Worm (Caenorhabditis elegans) whole organism, L2 larva: ENCODE data around the gene abu-7.
A peak's percentile ranks its signal among the peaks of the same experiment; 100 is the strongest.

Experiments
- C34F6.9 ChIP-seq: fragments of 150-350 bp; optimal IDR thresholded peaks from 2 replicates; lab custom pipeline; 2014; ENCODE audit warnings: missing biosample characterization, missing genetic modification characterization
- R02D3.7 ChIP-seq: fragments of 150-350 bp; optimal IDR thresholded peaks from 2 replicates; lab custom pipeline; 2014; ENCODE audit warnings: missing biosample characterization, missing genetic modification characterization
- Y55F3AM.14 ChIP-seq: fragments of 200-800 bp; sonication (Bioruptor generic); optimal IDR thresholded peaks from 2 replicates; lab custom pipeline; 2018; ENCODE audit warnings: mild to moderate bottlenecking, missing genetic modification characterization, missing compliant biosample characterization
- alr-1 ChIP-seq: fragments of 150-350 bp; optimal IDR thresholded peaks from 2 replicates; lab custom pipeline; 2014; ENCODE audit warnings: missing biosample characterization, missing genetic modification characterization
- aly-2 ChIP-seq: fragments of 150-350 bp; optimal IDR thresholded peaks from 2 replicates; lab custom pipeline; 2014; ENCODE audit warnings: missing biosample characterization, missing genetic modification characterization
- ama-1 ChIP-seq: fragments of 150-350 bp; optimal IDR thresholded peaks from 2 replicates; lab custom pipeline; 2018; ENCODE audit warnings: inconsistent platforms
- blmp-1 ChIP-seq: sonication (generic microtip); optimal IDR thresholded peaks from 2 replicates; lab custom pipeline; 2017; ENCODE audit warnings: missing genetic modification characterization, mild to moderate bottlenecking, missing compliant biosample characterization, antibody characterized with exemption, moderate library complexity; ENCODE audit not compliant: insufficient read depth
- ceh-16 ChIP-seq: fragments of 150-350 bp; optimal IDR thresholded peaks from 2 replicates; lab custom pipeline; 2014; ENCODE audit warnings: missing biosample characterization, missing genetic modification characterization
- ceh-82 ChIP-seq: fragments of 150-350 bp; optimal IDR thresholded peaks from 2 replicates; lab custom pipeline; 2014; ENCODE audit warnings: missing biosample characterization, missing genetic modification characterization
- crh-2 ChIP-seq: sonication (generic microtip); optimal IDR thresholded peaks from 2 replicates; lab custom pipeline; 2017; ENCODE audit warnings: missing biosample characterization, missing genetic modification characterization
- dmd-4 ChIP-seq: sonication (generic microtip); optimal IDR thresholded peaks from 2 replicates; lab custom pipeline; 2017; ENCODE audit warnings: missing biosample characterization, missing genetic modification characterization
- egl-27 ChIP-seq: sonication (generic microtip); optimal IDR thresholded peaks from 3 replicates; lab custom pipeline; 2017; ENCODE audit warnings: missing biosample characterization, missing genetic modification reagents, missing genetic modification characterization
- fos-1 ChIP-seq: fragments of 150-350 bp; optimal IDR thresholded peaks from 2 replicates; lab custom pipeline; 2014; ENCODE audit warnings: missing biosample characterization, missing genetic modification characterization
- lin-39 ChIP-seq: fragments of 150-350 bp; optimal IDR thresholded peaks from 2 replicates; lab custom pipeline; 2014; ENCODE audit warnings: missing biosample characterization, missing genetic modification reagents, missing genetic modification characterization
- lsy-2 ChIP-seq, 2 experiments: fragments of 150-350 bp in 1 of 2; sonication (generic microtip) in 1 of 2; optimal IDR thresholded peaks; 2 replicates each; lab custom pipeline; 2014 to 2017; ENCODE audit warnings: missing biosample characterization in 2 of 2, missing genetic modification characterization in 2 of 2
- mab-5 ChIP-seq: fragments of 150-350 bp; optimal IDR thresholded peaks from 2 replicates; lab custom pipeline; 2014; ENCODE audit warnings: missing biosample characterization, missing genetic modification characterization
- mbf-1 ChIP-seq: sonication (generic microtip); optimal IDR thresholded peaks from 2 replicates; lab custom pipeline; 2017; ENCODE audit warnings: missing biosample characterization, missing genetic modification characterization
- mdl-1 ChIP-seq, 2 experiments: fragments of 150-350 bp in 1 of 2; sonication (generic microtip) in 1 of 2; optimal IDR thresholded peaks; 2 replicates each; lab custom pipeline; 2017; ENCODE audit warnings: missing biosample characterization in 2 of 2, missing genetic modification characterization in 2 of 2
- nhr-10 ChIP-seq: sonication (generic microtip); optimal IDR thresholded peaks from 2 replicates; lab custom pipeline; 2017; ENCODE audit warnings: missing biosample characterization, missing genetic modification characterization
- nhr-11 ChIP-seq: fragments of 150-350 bp; optimal IDR thresholded peaks from 2 replicates; lab custom pipeline; 2014; ENCODE audit warnings: missing biosample characterization, missing genetic modification characterization
- nhr-129 ChIP-seq: fragments of 150-350 bp; optimal IDR thresholded peaks from 2 replicates; lab custom pipeline; 2014; ENCODE audit warnings: missing biosample characterization, missing genetic modification characterization
- nhr-23 ChIP-seq: fragments of 150-350 bp; optimal IDR thresholded peaks from 2 replicates; lab custom pipeline; 2014; ENCODE audit warnings: missing biosample characterization, missing genetic modification reagents, missing genetic modification characterization
- nhr-237 ChIP-seq: fragments of 150-350 bp; optimal IDR thresholded peaks from 2 replicates; lab custom pipeline; 2014; ENCODE audit warnings: missing biosample characterization, missing genetic modification characterization
- nhr-6 ChIP-seq: fragments of 150-350 bp; optimal IDR thresholded peaks from 2 replicates; lab custom pipeline; 2014; ENCODE audit warnings: missing biosample characterization, missing genetic modification characterization
- peb-1 ChIP-seq: fragments of 150-350 bp; optimal IDR thresholded peaks from 2 replicates; lab custom pipeline; 2014; ENCODE audit warnings: missing biosample characterization, missing genetic modification characterization
- skn-1 ChIP-seq: sonication (generic microtip); optimal IDR thresholded peaks from 2 replicates; lab custom pipeline; 2017; ENCODE audit warnings: missing biosample characterization, missing genetic modification characterization
- sma-9 ChIP-seq, 2 experiments: fragments of 150-350 bp in 1 of 2; sonication (generic microtip) in 1 of 2; optimal IDR thresholded peaks; 2 replicates each; lab custom pipeline; 2014 to 2016; ENCODE audit warnings: missing genetic modification characterization in 2 of 2, mild to moderate bottlenecking in 1 of 2, missing biosample characterization in 1 of 2, missing compliant biosample characterization in 1 of 2, missing genetic modification reagents in 1 of 2, moderate library complexity in 1 of 2
- snpc-4 ChIP-seq: fragments of 150-350 bp; optimal IDR thresholded peaks from 2 replicates; lab custom pipeline; 2014; ENCODE audit warnings: missing biosample characterization, missing genetic modification characterization
- unc-55 ChIP-seq: fragments of 150-350 bp; sonication (generic microtip); optimal IDR thresholded peaks from 3 replicates; lab custom pipeline; 2014; ENCODE audit warnings: missing biosample characterization, missing genetic modification reagents, missing genetic modification characterization
- unc-62 ChIP-seq: fragments of 150-350 bp; optimal IDR thresholded peaks from 2 replicates; lab custom pipeline; 2014; ENCODE audit warnings: missing biosample characterization, missing genetic modification reagents, missing genetic modification characterization
- ztf-1 ChIP-seq: fragments of 200-800 bp; sonication (Bioruptor generic); conservative IDR thresholded peaks from 2 replicates; pipeline ENCODE4 v1.3.6; 2022; ENCODE audit warnings: missing genetic modification characterization, missing compliant biosample characterization
- ztf-11 ChIP-seq: sonication (generic microtip); optimal IDR thresholded peaks from 2 replicates; lab custom pipeline; 2017; ENCODE audit warnings: missing biosample characterization, missing genetic modification characterization
- ztf-4 ChIP-seq: fragments of 150-350 bp; optimal IDR thresholded peaks from 2 replicates; lab custom pipeline; 2014; ENCODE audit warnings: missing biosample characterization, missing genetic modification characterization

abu-7 gene

DNA sequence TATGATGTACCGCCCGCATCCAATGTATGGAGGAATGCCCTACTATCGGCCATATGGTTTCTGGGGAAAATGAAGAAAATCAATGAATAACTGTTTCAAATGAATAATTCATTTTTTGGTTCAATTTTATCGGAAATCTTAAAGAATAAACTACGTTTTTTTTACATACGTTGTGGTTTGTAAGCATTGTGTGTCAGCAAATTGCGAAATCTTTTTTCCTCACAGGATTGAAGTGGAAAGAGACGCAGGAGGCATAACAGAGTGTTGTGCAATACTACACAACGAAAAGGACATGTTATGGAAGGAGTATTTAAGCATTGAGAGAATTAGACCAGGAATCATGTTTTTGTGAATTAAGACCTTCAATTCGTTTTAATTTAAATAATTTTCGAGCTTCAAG lies 33.2 kb downstream of the abu-7 start:
- TF ChIP-seq snpc-4 (tag; lab: Kevin White, UChicago) (peak; percentile 18), nhr-129 (peak; percentile 100), skn-1 (peak; percentile 52), ztf-1 (GFP tag; lab: Robert Waterston, UW) (no peak), unc-55 (GFP tag; lab: Kevin White, UChicago) (peak; percentile 83), lsy-2 (tag; optimal IDR thresholded peaks at IDR 0.05; lab: Kevin White, UChicago) (peak in 1 of 2 experiments; percentile 23), dmd-4 (tag; lab: Kevin White, UChicago) (no peak), fos-1 (tag; lab: Kevin White, UChicago) (peak; percentile 68), C34F6.9 (tag; lab: Kevin White, UChicago) (peak; percentile 61)

DNA sequence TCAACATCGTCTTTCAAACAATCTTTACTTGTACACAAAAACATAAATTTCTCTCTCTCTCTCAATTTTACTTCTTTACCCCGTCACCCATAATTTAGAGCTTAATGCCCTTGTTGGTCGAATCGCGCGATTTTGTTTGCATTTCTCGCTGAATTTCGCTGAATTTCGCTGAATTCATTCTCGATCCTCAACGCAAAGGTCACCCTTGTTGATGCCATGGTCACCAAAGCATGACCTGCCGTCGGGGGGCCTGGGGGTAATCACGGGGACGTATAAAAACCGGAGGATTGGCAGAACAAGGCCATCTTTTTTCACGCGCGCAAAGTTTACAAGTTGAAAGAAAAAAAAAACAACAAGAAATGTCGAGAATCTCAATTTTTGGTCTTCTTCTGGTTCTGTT lies 34.6 kb downstream of the abu-7 start, which contains the start of gene F14F9.8:
Gene F14F9.8, plus strand, starts transcription at position 301 of the 400 bp plus-strand sequence.
- TF ChIP-seq mab-5 (no peak), nhr-11 (tag; lab: Kevin White, UChicago) (no peak), C34F6.9 (tag; lab: Kevin White, UChicago) (no peak), aly-2 (tag; lab: Kevin White, UChicago) (no peak), ztf-11 (tag; lab: Kevin White, UChicago) (no peak), egl-27 (tag; lab: Kevin White, UChicago) (no peak), snpc-4 (tag; lab: Kevin White, UChicago) (no peak), blmp-1 (tag; lab: Kevin White, UChicago) (no peak), nhr-129 (no peak), unc-55 (GFP tag; lab: Kevin White, UChicago) (no peak), lin-39 (tag; lab: Kevin White, UChicago) (no peak), ceh-16 (tag; lab: Kevin White, UChicago) (no peak), R02D3.7 (tag; lab: Kevin White, UChicago) (no peak), crh-2 (tag; lab: Kevin White, UChicago) (no peak), nhr-23 (tag; lab: Kevin White, UChicago) (no peak), mbf-1 (no peak), sma-9 (GFP tag; optimal IDR thresholded peaks at IDR 0.05; lab: Kevin White, UChicago) (no peak), sma-9 (tag; optimal IDR thresholded peaks at IDR 0.05; lab: Kevin White, UChicago) (no peak), peb-1 (tag; lab: Kevin White, UChicago) (no peak)
- TF ChIP-seq, all 48 proteins: peak for 0

DNA sequence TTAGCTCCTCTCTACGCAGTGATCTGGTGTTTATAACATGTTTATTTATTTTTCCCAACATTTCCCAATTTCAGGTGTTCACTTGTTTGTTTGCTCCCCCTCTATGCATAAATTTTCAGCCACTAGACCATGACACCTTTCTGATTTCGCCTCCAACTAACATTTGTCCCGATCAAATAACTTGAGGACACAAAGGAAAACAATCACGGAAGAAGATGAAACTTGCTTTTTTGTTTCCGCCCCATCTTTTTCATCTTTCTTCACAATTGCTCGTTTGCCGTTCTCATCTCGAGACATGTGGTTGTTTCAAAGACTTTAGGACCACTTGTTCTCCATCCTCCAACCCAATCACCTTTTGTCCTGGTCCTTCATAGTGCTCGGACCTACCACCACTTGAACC lies 37.8 kb downstream of the abu-7 start, which contains the start of gene F14F9.5:
Gene F14F9.5, plus strand, starts transcription at position 301 of the 400 bp plus-strand sequence.
- TF ChIP-seq ztf-11 (tag; lab: Kevin White, UChicago): no peak
- TF ChIP-seq nhr-6 (tag; lab: Kevin White, UChicago): no peak
- no peak for TF ChIP-seq mdl-1 (tag; optimal IDR thresholded peaks at IDR 0.05; lab: Kevin White, UChicago)
- TF ChIP-seq sma-9 (GFP tag; optimal IDR thresholded peaks at IDR 0.05; lab: Kevin White, UChicago): no peak
- no peak for TF ChIP-seq sma-9 (tag; optimal IDR thresholded peaks at IDR 0.05; lab: Kevin White, UChicago)
- no peak for TF ChIP-seq fos-1 (tag; lab: Kevin White, UChicago)
- TF ChIP-seq nhr-10 (tag; lab: Kevin White, UChicago): no peak
- TF ChIP-seq skn-1: no peak

DNA sequence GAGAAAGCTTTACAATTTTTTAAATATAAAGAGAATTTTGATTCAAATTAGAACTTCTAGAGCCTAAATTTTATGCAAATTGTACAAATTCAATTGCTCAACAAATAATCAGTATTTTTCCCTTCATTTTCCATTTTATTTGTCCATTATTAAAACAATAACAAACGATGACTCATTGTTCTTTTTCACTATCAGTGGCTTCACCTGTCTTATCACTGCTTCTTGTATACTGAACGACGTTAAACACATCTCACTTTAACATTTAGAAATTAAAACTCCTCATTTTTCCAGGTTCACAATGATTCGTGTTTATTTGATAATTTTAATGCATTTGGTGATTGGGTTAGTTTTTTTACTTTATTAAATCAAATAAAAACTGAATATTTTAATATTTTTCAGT lies 44.9 kb downstream of the abu-7 start, which contains the start of gene sid-1:
Gene sid-1, plus strand, starts transcription at position 292 of the 400 bp plus-strand sequence.
- peak; percentile 80 for TF ChIP-seq fos-1 (tag; lab: Kevin White, UChicago)
- TF ChIP-seq ama-1 (lab: Kevin White, UChicago): no peak

DNA sequence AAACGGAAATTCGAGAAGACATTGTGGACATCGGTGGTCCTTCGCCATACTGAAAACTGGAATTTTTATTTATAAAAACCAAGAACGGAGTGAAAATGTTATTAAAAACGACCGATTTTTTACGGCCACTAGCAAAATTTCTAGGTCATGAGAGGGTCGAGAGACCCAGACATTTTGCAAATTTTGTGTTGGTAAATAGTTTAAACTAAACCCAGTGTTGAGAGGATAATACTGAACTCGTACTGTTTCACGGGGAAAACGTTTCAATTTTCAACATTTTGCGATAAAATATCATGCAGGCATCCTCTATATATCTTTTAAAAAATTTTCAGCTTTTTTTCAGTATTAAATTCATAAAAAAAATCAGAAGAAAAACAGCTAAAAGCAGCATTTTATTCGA lies 45.5 kb downstream of the abu-7 start, which contains the start of gene C04F5.9:
Gene C04F5.9, minus strand, starts transcription at position 101 of the 400 bp plus-strand sequence.
- TF ChIP-seq egl-27 (tag; lab: Kevin White, UChicago): no peak
- no peak for TF ChIP-seq unc-62 (GFP tag; lab: Kevin White, UChicago)
- no peak for TF ChIP-seq ztf-4 (tag; lab: Kevin White, UChicago)
- TF ChIP-seq crh-2 (tag; lab: Kevin White, UChicago): no peak
- no peak for TF ChIP-seq aly-2 (tag; lab: Kevin White, UChicago)
- TF ChIP-seq ceh-82 (tag; lab: Kevin White, UChicago): no peak
- TF ChIP-seq ama-1 (lab: Kevin White, UChicago): no peak
- TF ChIP-seq Y55F3AM.14 (GFP tag; lab: Kevin White, UChicago): no peak
- TF ChIP-seq nhr-23 (tag; lab: Kevin White, UChicago): no peak
- no peak for TF ChIP-seq mdl-1 (tag; optimal IDR thresholded peaks at IDR 0.05; lab: Kevin White, UChicago)
- no peak for TF ChIP-seq nhr-237
- TF ChIP-seq blmp-1 (tag; lab: Kevin White, UChicago): no peak
- TF ChIP-seq alr-1: no peak
- TF ChIP-seq lsy-2 (tag; optimal IDR thresholded peaks at IDR 0.05; lab: Kevin White, UChicago): no peak
- no peak for TF ChIP-seq R02D3.7 (tag; lab: Kevin White, UChicago)
- TF ChIP-seq nhr-11 (tag; lab: Kevin White, UChicago): no peak
- no peak for TF ChIP-seq nhr-129
